Fruit fly (Drosophila melanogaster) whole organism: ENCODE results near the gene mio.

Source experiments
- CG8478 ChIP-seq: fragments of >200 bp; optimal IDR thresholded peaks from 2 replicates; lab custom pipeline; 2018; ENCODE audit warnings: inconsistent platforms
- pan ChIP-seq: fragments of >200 bp; optimal IDR thresholded peaks from 2 replicates; lab custom pipeline; 2017
- usp ChIP-seq: fragments of >200 bp; optimal IDR thresholded peaks from 2 replicates; lab custom pipeline; 2017; ENCODE audit warnings: missing biosample characterization, missing genetic modification characterization, mixed read lengths

- TF ChIP-seq CG8478 (lab: Kevin White, UChicago) (no peak), pan (no peak), usp (no peak)
Observed at dm6 chr2L:2252241-2252640, 35.2 kb downstream of the mio start, which contains the start of gene CG17239.
